Worm (Caenorhabditis elegans): ENCODE measurements around the gene srt-73.

ce11 chrIV:7910197-7910735 is 31.1 kb downstream of the srt-73 start, which contains the start of the genes npp-27 and ntl-4:
- TF ChIP-seq klf-2 (GFP tag; conservative IDR thresholded peaks at IDR 0.05) = no peak
- no peak for TF ChIP-seq flt-1 (GFP tag; IDR thresholded peaks at IDR 0.05)
- no peak for TF ChIP-seq cog-1 (tag; optimal IDR thresholded peaks at IDR 0.05)

Data from whole organism, midembryonic.